Fruit fly (Drosophila melanogaster): Measurements from ENCODE around the gene mRpL21.
A peak's percentile ranks its signal among the peaks of the same experiment; 100 is the strongest.

The mRpL21 gene

dm6 chr3L:19270542-19270941, 15.7 kb upstream of the mRpL21 start, which contains the start of gene CG14088:
CG14088 (minus strand) TSS chr3L:19270642.
- TF ChIP-seq EcR (GFP tag; optimal IDR thresholded peaks at IDR 0.05) (no peak), usp (GFP tag; optimal IDR thresholded peaks at IDR 0.05) (no peak), psq (optimal IDR thresholded peaks at IDR 0.05) (no peak), Dll (optimal IDR thresholded peaks at IDR 0.05) (no peak), pan (optimal IDR thresholded peaks at IDR 0.05) (no peak), CG8478 (optimal IDR thresholded peaks at IDR 0.05) (no peak)

- TF ChIP-seq EcR (GFP tag; optimal IDR thresholded peaks at IDR 0.05) (no peak), usp (GFP tag; optimal IDR thresholded peaks at IDR 0.05) (no peak), pan (optimal IDR thresholded peaks at IDR 0.05) (no peak), Dll (optimal IDR thresholded peaks at IDR 0.05) (no peak), psq (optimal IDR thresholded peaks at IDR 0.05) (no peak), CG8478 (optimal IDR thresholded peaks at IDR 0.05) (no peak)
These were observed 14.0 kb upstream of the mRpL21 start, which contains the start of the genes Aldh7A1 and CG14085 for dm6 chr3L:19268720-19269401. Aldh7A1 (minus strand) TSS chr3L:19268913. CG14085 (plus strand) TSS chr3L:19269351.

dm6 chr3L:19265761-19266160, 10.9 kb upstream of the mRpL21 start, which contains the start of gene CG45081:
CG45081 (plus strand) TSS chr3L:19266061.
- TF ChIP-seq psq (optimal IDR thresholded peaks at IDR 0.05) (no peak), Dll (optimal IDR thresholded peaks at IDR 0.05) (no peak), pan (optimal IDR thresholded peaks at IDR 0.05) (no peak), usp (GFP tag; optimal IDR thresholded peaks at IDR 0.05) (no peak), EcR (GFP tag; optimal IDR thresholded peaks at IDR 0.05) (no peak), CG8478 (optimal IDR thresholded peaks at IDR 0.05) (no peak)

- no peak for TF ChIP-seq Dll (optimal IDR thresholded peaks at IDR 0.05)
- TF ChIP-seq EcR (GFP tag; optimal IDR thresholded peaks at IDR 0.05) = no peak
- no peak for TF ChIP-seq psq (optimal IDR thresholded peaks at IDR 0.05)
- TF ChIP-seq pan (optimal IDR thresholded peaks at IDR 0.05) = no peak
- TF ChIP-seq usp (GFP tag; optimal IDR thresholded peaks at IDR 0.05) = no peak
- no peak for TF ChIP-seq CG8478 (optimal IDR thresholded peaks at IDR 0.05)
These were observed 9.3 kb upstream of the mRpL21 start, which contains the start of gene Max for dm6 chr3L:19264141-19264487. Max (minus strand) TSS chr3L:19264184.

dm6 chr3L:19263480-19264140, 8.7 kb upstream of the mRpL21 start, which contains the start of the genes CG42374 and Mettl5:
CG42374 (plus strand) TSS chr3L:19263766.
Mettl5 (plus strand) TSS chr3L:19263766.
- no peak for TF ChIP-seq Dll (optimal IDR thresholded peaks at IDR 0.05)
- no peak for TF ChIP-seq CG8478 (optimal IDR thresholded peaks at IDR 0.05)
- no peak for TF ChIP-seq usp (GFP tag; optimal IDR thresholded peaks at IDR 0.05)
- no peak for TF ChIP-seq psq (optimal IDR thresholded peaks at IDR 0.05)
- TF ChIP-seq EcR (GFP tag; optimal IDR thresholded peaks at IDR 0.05) = no peak
- TF ChIP-seq pan (optimal IDR thresholded peaks at IDR 0.05) = no peak

dm6 chr3L:19261720-19262119, 6.9 kb upstream of the mRpL21 start:
- TF ChIP-seq Dll (optimal IDR thresholded peaks at IDR 0.05) = no peak
- TF ChIP-seq psq (optimal IDR thresholded peaks at IDR 0.05) = no peak
- no peak for TF ChIP-seq EcR (GFP tag; optimal IDR thresholded peaks at IDR 0.05)
- TF ChIP-seq usp (GFP tag; optimal IDR thresholded peaks at IDR 0.05) = no peak
- TF ChIP-seq pan (optimal IDR thresholded peaks at IDR 0.05) = no peak
- TF ChIP-seq CG8478 (optimal IDR thresholded peaks at IDR 0.05) = no peak

- no peak for TF ChIP-seq EcR (GFP tag; optimal IDR thresholded peaks at IDR 0.05)
- no peak for TF ChIP-seq psq (optimal IDR thresholded peaks at IDR 0.05)
- TF ChIP-seq pan (optimal IDR thresholded peaks at IDR 0.05) = no peak
- no peak for TF ChIP-seq Dll (optimal IDR thresholded peaks at IDR 0.05)
- no peak for TF ChIP-seq usp (GFP tag; optimal IDR thresholded peaks at IDR 0.05)
- no peak for TF ChIP-seq CG8478 (optimal IDR thresholded peaks at IDR 0.05)
These were observed 6.4 kb upstream of the mRpL21 start, which contains the start of gene Bet1 for dm6 chr3L:19261213-19261612. Bet1 (plus strand) TSS chr3L:19261394.

- no peak for TF ChIP-seq psq (optimal IDR thresholded peaks at IDR 0.05)
- peak in 1 of 2 experiments; percentile 79 for TF ChIP-seq EcR (GFP tag; optimal IDR thresholded peaks at IDR 0.05)
These were observed 5.5 kb upstream of the mRpL21 start, which contains the start of gene nes for dm6 chr3L:19260278-19260803. nes (minus strand) TSS chr3L:19260679.

- TF ChIP-seq Dll (optimal IDR thresholded peaks at IDR 0.05) (no peak), EcR (GFP tag; optimal IDR thresholded peaks at IDR 0.05) (no peak), pan (optimal IDR thresholded peaks at IDR 0.05) (no peak), CG8478 (optimal IDR thresholded peaks at IDR 0.05) (no peak), psq (optimal IDR thresholded peaks at IDR 0.05) (no peak), usp (GFP tag; optimal IDR thresholded peaks at IDR 0.05) (no peak)
These were observed 3.3 kb upstream of the mRpL21 start for dm6 chr3L:19258199-19258598.

dm6 chr3L:19251643-19252042, 3.2 kb downstream of the mRpL21 start:
- TF ChIP-seq pan (optimal IDR thresholded peaks at IDR 0.05) = no peak
- TF ChIP-seq psq (optimal IDR thresholded peaks at IDR 0.05) = no peak
- TF ChIP-seq EcR (GFP tag; optimal IDR thresholded peaks at IDR 0.05) = no peak
- TF ChIP-seq Dll (optimal IDR thresholded peaks at IDR 0.05) = no peak
- no peak for TF ChIP-seq CG8478 (optimal IDR thresholded peaks at IDR 0.05)
- no peak for TF ChIP-seq usp (GFP tag; optimal IDR thresholded peaks at IDR 0.05)

- TF ChIP-seq EcR (GFP tag; optimal IDR thresholded peaks at IDR 0.05) = no peak
- TF ChIP-seq CG8478 (optimal IDR thresholded peaks at IDR 0.05) = no peak
- TF ChIP-seq Dll (optimal IDR thresholded peaks at IDR 0.05) = no peak
- TF ChIP-seq psq (optimal IDR thresholded peaks at IDR 0.05) = no peak
- TF ChIP-seq pan (optimal IDR thresholded peaks at IDR 0.05) = no peak
- TF ChIP-seq usp (GFP tag; optimal IDR thresholded peaks at IDR 0.05) = no peak
These were observed 17.1 kb downstream of the mRpL21 start for dm6 chr3L:19237780-19238179.

- TF ChIP-seq CG8478 (optimal IDR thresholded peaks at IDR 0.05) (no peak), Dll (optimal IDR thresholded peaks at IDR 0.05) (no peak), psq (optimal IDR thresholded peaks at IDR 0.05) (no peak), EcR (GFP tag; optimal IDR thresholded peaks at IDR 0.05) (no peak), pan (optimal IDR thresholded peaks at IDR 0.05) (no peak), usp (GFP tag; optimal IDR thresholded peaks at IDR 0.05) (no peak)
These were observed 18.3 kb downstream of the mRpL21 start for dm6 chr3L:19236554-19236953.

Data from whole organism.